Worm (Caenorhabditis elegans) whole organism, L2 larva: ENCODE measurements around the gene ctr-9.

Source experiments
- C34F6.9 ChIP-seq: fragments of 150-350 bp; optimal IDR thresholded peaks from 2 replicates; lab custom pipeline; 2014; ENCODE audit warnings: missing biosample characterization, missing genetic modification characterization
- F13H6.1 ChIP-seq: sonication (generic microtip); optimal IDR thresholded peaks from 2 replicates; lab custom pipeline; 2016; ENCODE audit warnings: missing genetic modification characterization, missing compliant biosample characterization
- R02D3.7 ChIP-seq: fragments of 150-350 bp; optimal IDR thresholded peaks from 2 replicates; lab custom pipeline; 2014; ENCODE audit warnings: missing biosample characterization, missing genetic modification characterization
- Y55F3AM.14 ChIP-seq: fragments of 200-800 bp; sonication (Bioruptor generic); optimal IDR thresholded peaks from 2 replicates; lab custom pipeline; 2018; ENCODE audit warnings: mild to moderate bottlenecking, missing genetic modification characterization, missing compliant biosample characterization
- ZK546.5 ChIP-seq: sonication (generic microtip); optimal IDR thresholded peaks from 2 replicates; lab custom pipeline; 2017; ENCODE audit warnings: missing biosample characterization, missing genetic modification characterization
- alr-1 ChIP-seq: fragments of 150-350 bp; optimal IDR thresholded peaks from 2 replicates; lab custom pipeline; 2014; ENCODE audit warnings: missing biosample characterization, missing genetic modification characterization
- aly-2 ChIP-seq: fragments of 150-350 bp; optimal IDR thresholded peaks from 2 replicates; lab custom pipeline; 2014; ENCODE audit warnings: missing biosample characterization, missing genetic modification characterization
- ama-1 ChIP-seq: fragments of 150-350 bp; optimal IDR thresholded peaks from 2 replicates; lab custom pipeline; 2018; ENCODE audit warnings: inconsistent platforms
- blmp-1 ChIP-seq: sonication (generic microtip); optimal IDR thresholded peaks from 2 replicates; lab custom pipeline; 2017; ENCODE audit warnings: missing genetic modification characterization, mild to moderate bottlenecking, missing compliant biosample characterization, antibody characterized with exemption, moderate library complexity; ENCODE audit not compliant: insufficient read depth
- ceh-82 ChIP-seq: fragments of 150-350 bp; optimal IDR thresholded peaks from 2 replicates; lab custom pipeline; 2014; ENCODE audit warnings: missing biosample characterization, missing genetic modification characterization
- crh-2 ChIP-seq: sonication (generic microtip); optimal IDR thresholded peaks from 2 replicates; lab custom pipeline; 2017; ENCODE audit warnings: missing biosample characterization, missing genetic modification characterization
- dmd-4 ChIP-seq: sonication (generic microtip); optimal IDR thresholded peaks from 2 replicates; lab custom pipeline; 2017; ENCODE audit warnings: missing biosample characterization, missing genetic modification characterization
- egl-27 ChIP-seq: sonication (generic microtip); optimal IDR thresholded peaks from 3 replicates; lab custom pipeline; 2017; ENCODE audit warnings: missing biosample characterization, missing genetic modification reagents, missing genetic modification characterization
- elt-1 ChIP-seq: fragments of 150-350 bp; optimal IDR thresholded peaks from 2 replicates; lab custom pipeline; 2014; ENCODE audit warnings: missing biosample characterization, missing genetic modification characterization
- fos-1 ChIP-seq: fragments of 150-350 bp; optimal IDR thresholded peaks from 2 replicates; lab custom pipeline; 2014; ENCODE audit warnings: missing biosample characterization, missing genetic modification characterization
- lin-11 ChIP-seq: fragments of 150-350 bp; sonication (generic microtip); optimal IDR thresholded peaks from 2 replicates; lab custom pipeline; 2014; ENCODE audit warnings: missing biosample characterization, missing genetic modification characterization, inconsistent platforms, mixed read lengths
- lin-13 ChIP-seq: fragments of 150-350 bp; optimal IDR thresholded peaks from 2 replicates; lab custom pipeline; 2014; ENCODE audit warnings: missing biosample characterization, missing genetic modification reagents, missing genetic modification characterization
- lin-39 ChIP-seq: fragments of 150-350 bp; optimal IDR thresholded peaks from 2 replicates; lab custom pipeline; 2014; ENCODE audit warnings: missing biosample characterization, missing genetic modification reagents, missing genetic modification characterization
- lsy-2 ChIP-seq, 2 experiments: fragments of 150-350 bp in 1 of 2; sonication (generic microtip) in 1 of 2; optimal IDR thresholded peaks; 2 replicates each; lab custom pipeline; 2014 to 2017; ENCODE audit warnings: missing biosample characterization in 2 of 2, missing genetic modification characterization in 2 of 2
- mab-5 ChIP-seq: fragments of 150-350 bp; optimal IDR thresholded peaks from 2 replicates; lab custom pipeline; 2014; ENCODE audit warnings: missing biosample characterization, missing genetic modification characterization
- mbf-1 ChIP-seq: sonication (generic microtip); optimal IDR thresholded peaks from 2 replicates; lab custom pipeline; 2017; ENCODE audit warnings: missing biosample characterization, missing genetic modification characterization
- mdl-1 ChIP-seq, 2 experiments: fragments of 150-350 bp in 1 of 2; sonication (generic microtip) in 1 of 2; optimal IDR thresholded peaks; 2 replicates each; lab custom pipeline; 2017; ENCODE audit warnings: missing biosample characterization in 2 of 2, missing genetic modification characterization in 2 of 2
- nhr-11 ChIP-seq: fragments of 150-350 bp; optimal IDR thresholded peaks from 2 replicates; lab custom pipeline; 2014; ENCODE audit warnings: missing biosample characterization, missing genetic modification characterization
- nhr-12 ChIP-seq: fragments of 150-350 bp; optimal IDR thresholded peaks from 2 replicates; lab custom pipeline; 2014; ENCODE audit warnings: missing biosample characterization, missing genetic modification characterization
- nhr-129 ChIP-seq: fragments of 150-350 bp; optimal IDR thresholded peaks from 2 replicates; lab custom pipeline; 2014; ENCODE audit warnings: missing biosample characterization, missing genetic modification characterization
- nhr-21 ChIP-seq: fragments of 150-350 bp; optimal IDR thresholded peaks from 2 replicates; lab custom pipeline; 2014; ENCODE audit warnings: missing biosample characterization, missing genetic modification characterization
- nhr-25 ChIP-seq: fragments of 150-350 bp; sonication (generic microtip); optimal IDR thresholded peaks from 3 replicates; lab custom pipeline; 2014; ENCODE audit warnings: missing biosample characterization, missing genetic modification characterization
- nhr-6 ChIP-seq: fragments of 150-350 bp; optimal IDR thresholded peaks from 2 replicates; lab custom pipeline; 2014; ENCODE audit warnings: missing biosample characterization, missing genetic modification characterization
- peb-1 ChIP-seq: fragments of 150-350 bp; optimal IDR thresholded peaks from 2 replicates; lab custom pipeline; 2014; ENCODE audit warnings: missing biosample characterization, missing genetic modification characterization
- skn-1 ChIP-seq: sonication (generic microtip); optimal IDR thresholded peaks from 2 replicates; lab custom pipeline; 2017; ENCODE audit warnings: missing biosample characterization, missing genetic modification characterization
- sma-3 ChIP-seq: sonication (generic microtip); optimal IDR thresholded peaks from 2 replicates; lab custom pipeline; 2016; ENCODE audit warnings: missing genetic modification reagents, missing genetic modification characterization, missing compliant biosample characterization
- sma-9 ChIP-seq, 2 experiments: fragments of 150-350 bp in 1 of 2; sonication (generic microtip) in 1 of 2; optimal IDR thresholded peaks; 2 replicates each; lab custom pipeline; 2014 to 2016; ENCODE audit warnings: missing genetic modification characterization in 2 of 2, mild to moderate bottlenecking in 1 of 2, missing biosample characterization in 1 of 2, missing compliant biosample characterization in 1 of 2, missing genetic modification reagents in 1 of 2, moderate library complexity in 1 of 2
- snpc-4 ChIP-seq: fragments of 150-350 bp; optimal IDR thresholded peaks from 2 replicates; lab custom pipeline; 2014; ENCODE audit warnings: missing biosample characterization, missing genetic modification characterization
- unc-55 ChIP-seq: fragments of 150-350 bp; sonication (generic microtip); optimal IDR thresholded peaks from 3 replicates; lab custom pipeline; 2014; ENCODE audit warnings: missing biosample characterization, missing genetic modification reagents, missing genetic modification characterization
- unc-62 ChIP-seq: fragments of 150-350 bp; optimal IDR thresholded peaks from 2 replicates; lab custom pipeline; 2014; ENCODE audit warnings: missing biosample characterization, missing genetic modification reagents, missing genetic modification characterization
- zag-1 ChIP-seq: fragments of 150-350 bp; optimal IDR thresholded peaks from 2 replicates; lab custom pipeline; 2014; ENCODE audit warnings: missing biosample characterization, missing genetic modification characterization
- ztf-1 ChIP-seq: fragments of 200-800 bp; sonication (Bioruptor generic); conservative IDR thresholded peaks from 2 replicates; pipeline ENCODE4 v1.3.6; 2022; ENCODE audit warnings: missing genetic modification characterization, missing compliant biosample characterization
- ztf-11 ChIP-seq: sonication (generic microtip); optimal IDR thresholded peaks from 2 replicates; lab custom pipeline; 2017; ENCODE audit warnings: missing biosample characterization, missing genetic modification characterization
- ztf-4 ChIP-seq: fragments of 150-350 bp; optimal IDR thresholded peaks from 2 replicates; lab custom pipeline; 2014; ENCODE audit warnings: missing biosample characterization, missing genetic modification characterization

Gene ctr-9

DNA sequence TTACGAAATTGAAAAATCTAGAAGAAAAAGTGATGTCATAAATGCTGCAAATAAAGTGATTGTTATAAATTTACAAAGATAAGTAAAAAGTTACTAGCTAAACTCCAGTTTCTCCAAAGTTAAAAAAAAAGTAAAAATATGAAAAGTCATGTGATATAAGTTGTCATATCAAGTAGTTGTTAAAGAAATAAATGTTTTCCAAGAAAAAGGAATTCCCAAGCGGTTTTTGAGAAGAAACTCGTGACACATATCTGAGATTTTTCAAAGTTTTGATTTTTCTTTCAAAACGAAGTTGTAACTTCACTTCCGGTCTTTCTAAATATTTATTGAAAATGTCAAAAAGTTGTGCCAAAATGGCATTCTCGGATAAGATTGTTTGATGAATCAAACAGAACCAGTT is 9.9 kb downstream of the ctr-9 start:
- no peak for TF ChIP-seq fos-1 (tag; lab: Kevin White, UChicago)
- peak; percentile 20 for TF ChIP-seq C34F6.9
- TF ChIP-seq R02D3.7 (tag; lab: Kevin White, UChicago), result no peak
- no peak for TF ChIP-seq sma-3 (GFP tag; lab: Kevin White, UChicago)
- peak in 1 of 2 experiments; percentile 23 for TF ChIP-seq lsy-2 (tag; optimal IDR thresholded peaks at IDR 0.05; lab: Kevin White, UChicago)
- TF ChIP-seq aly-2 (tag; lab: Kevin White, UChicago), result no peak
- no peak for TF ChIP-seq ztf-1 (GFP tag; lab: Robert Waterston, UW)
- TF ChIP-seq ZK546.5 (tag; lab: Kevin White, UChicago), result no peak
- TF ChIP-seq ceh-82 (tag; lab: Kevin White, UChicago), result no peak
- TF ChIP-seq, all 48 proteins: peak for 2

ce11 chrIII:9502155-9502714 is 11.0 kb downstream of the ctr-9 start:
- TF ChIP-seq sma-9 (GFP tag; optimal IDR thresholded peaks at IDR 0.05; lab: Kevin White, UChicago) (peak; percentile 37), sma-9 (tag; optimal IDR thresholded peaks at IDR 0.05; lab: Kevin White, UChicago) (no peak), skn-1 (tag; lab: Kevin White, UChicago) (no peak), nhr-11 (no peak), sma-3 (GFP tag; lab: Kevin White, UChicago) (peak; percentile 58), peb-1 (tag; lab: Kevin White, UChicago) (no peak), egl-27 (tag; lab: Kevin White, UChicago) (no peak), ama-1 (lab: Kevin White, UChicago) (no peak), lin-39 (tag; lab: Kevin White, UChicago) (no peak), ceh-82 (tag; lab: Kevin White, UChicago) (no peak), nhr-25 (tag; lab: Kevin White, UChicago) (no peak), alr-1 (tag; lab: Kevin White, UChicago) (no peak), C34F6.9 (no peak), lsy-2 (tag; optimal IDR thresholded peaks at IDR 0.05; lab: Kevin White, UChicago) (peak in 1 of 2 experiments; percentile 35), lin-11 (no peak), zag-1 (tag; lab: Kevin White, UChicago) (no peak), lin-13 (GFP tag; lab: Kevin White, UChicago) (no peak), ztf-11 (tag; lab: Kevin White, UChicago) (no peak), mbf-1 (tag; lab: Kevin White, UChicago) (no peak), fos-1 (tag; lab: Kevin White, UChicago) (peak; percentile 71), Y55F3AM.14 (GFP tag; lab: Kevin White, UChicago) (no peak), nhr-129 (no peak), dmd-4 (tag; lab: Kevin White, UChicago) (no peak), unc-62 (GFP tag; lab: Kevin White, UChicago) (no peak), F13H6.1 (tag; lab: Kevin White, UChicago) (no peak), nhr-21 (peak; percentile 5), mab-5 (tag; lab: Kevin White, UChicago) (no peak)

DNA sequence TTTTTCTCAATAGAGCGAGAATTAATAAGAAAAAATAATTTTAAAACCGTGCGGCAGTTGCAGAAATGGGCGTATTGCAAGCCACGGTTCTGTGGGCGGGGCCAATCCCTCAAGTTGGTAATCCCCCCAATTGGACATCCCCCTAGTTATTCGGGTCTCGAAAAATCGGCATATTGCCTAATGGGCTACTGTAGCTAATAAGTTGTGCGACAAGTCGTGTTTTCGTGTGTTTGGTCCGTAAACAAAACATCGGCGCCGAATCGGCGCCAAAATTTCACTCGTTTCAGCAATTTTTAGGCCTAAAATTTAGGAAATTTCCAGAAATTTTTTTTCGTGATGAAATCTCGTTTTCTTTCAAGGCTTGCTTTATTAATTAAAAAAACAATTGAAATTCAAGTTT is 13.2 kb downstream of the ctr-9 start:
- no peak for TF ChIP-seq nhr-11
- TF ChIP-seq nhr-12 (tag; lab: Kevin White, UChicago), result no peak
- no peak for TF ChIP-seq ceh-82 (tag; lab: Kevin White, UChicago)
- no peak for TF ChIP-seq C34F6.9
- no peak for TF ChIP-seq R02D3.7 (tag; lab: Kevin White, UChicago)
- no peak for TF ChIP-seq elt-1 (tag; lab: Kevin White, UChicago)
- no peak for TF ChIP-seq sma-9 (GFP tag; optimal IDR thresholded peaks at IDR 0.05; lab: Kevin White, UChicago)
- no peak for TF ChIP-seq sma-9 (tag; optimal IDR thresholded peaks at IDR 0.05; lab: Kevin White, UChicago)
- TF ChIP-seq lin-11, result no peak
- TF ChIP-seq skn-1 (tag; lab: Kevin White, UChicago), result no peak
- TF ChIP-seq, all 48 proteins: peak for 0

ce11 chrIII:9507799-9508198 is 16.6 kb downstream of the ctr-9 start, which contains the start of gene vha-14:
Gene vha-14, plus strand, starts transcription at chrIII:9508100.
- TF ChIP-seq nhr-129, result peak; percentile 74
- TF ChIP-seq fos-1 (tag; lab: Kevin White, UChicago), result peak; percentile 60
- no peak for TF ChIP-seq mdl-1 (tag; optimal IDR thresholded peaks at IDR 0.05; lab: Kevin White, UChicago)
- peak; percentile 20 for TF ChIP-seq ama-1 (lab: Kevin White, UChicago)
- TF ChIP-seq Y55F3AM.14 (GFP tag; lab: Kevin White, UChicago), result no peak
- TF ChIP-seq nhr-6 (tag; lab: Kevin White, UChicago), result no peak
- no peak for TF ChIP-seq egl-27 (tag; lab: Kevin White, UChicago)
- no peak for TF ChIP-seq R02D3.7 (tag; lab: Kevin White, UChicago)
- TF ChIP-seq ztf-4 (tag; lab: Kevin White, UChicago), result peak; percentile 20
- TF ChIP-seq sma-3 (GFP tag; lab: Kevin White, UChicago), result peak; percentile 4
- no peak for TF ChIP-seq mbf-1 (tag; lab: Kevin White, UChicago)
- peak; percentile 31 for TF ChIP-seq snpc-4 (tag; lab: Kevin White, UChicago)
- TF ChIP-seq nhr-11, result no peak
- TF ChIP-seq unc-55, result peak; percentile 64
- no peak for TF ChIP-seq mab-5 (tag; lab: Kevin White, UChicago)
- TF ChIP-seq crh-2 (tag; lab: Kevin White, UChicago), result peak; percentile 87
- TF ChIP-seq ztf-11 (tag; lab: Kevin White, UChicago), result no peak
- no peak for TF ChIP-seq ztf-1 (GFP tag; lab: Robert Waterston, UW)
- TF ChIP-seq nhr-21, result peak; percentile 9
- TF ChIP-seq F13H6.1 (tag; lab: Kevin White, UChicago), result no peak
- no peak for TF ChIP-seq sma-9 (GFP tag; optimal IDR thresholded peaks at IDR 0.05; lab: Kevin White, UChicago)
- TF ChIP-seq sma-9 (tag; optimal IDR thresholded peaks at IDR 0.05; lab: Kevin White, UChicago), result no peak
- TF ChIP-seq lin-39 (tag; lab: Kevin White, UChicago), result no peak
- TF ChIP-seq nhr-25 (tag; lab: Kevin White, UChicago), result peak; percentile 9
- TF ChIP-seq C34F6.9, result peak; percentile 81
- no peak for TF ChIP-seq blmp-1 (tag; lab: Kevin White, UChicago)
- TF ChIP-seq lsy-2 (tag; optimal IDR thresholded peaks at IDR 0.05; lab: Kevin White, UChicago), result peak in 1 of 2 experiments; percentile 71
